Worm (Caenorhabditis elegans): ENCODE data around the gene ran-5.

DNA sequence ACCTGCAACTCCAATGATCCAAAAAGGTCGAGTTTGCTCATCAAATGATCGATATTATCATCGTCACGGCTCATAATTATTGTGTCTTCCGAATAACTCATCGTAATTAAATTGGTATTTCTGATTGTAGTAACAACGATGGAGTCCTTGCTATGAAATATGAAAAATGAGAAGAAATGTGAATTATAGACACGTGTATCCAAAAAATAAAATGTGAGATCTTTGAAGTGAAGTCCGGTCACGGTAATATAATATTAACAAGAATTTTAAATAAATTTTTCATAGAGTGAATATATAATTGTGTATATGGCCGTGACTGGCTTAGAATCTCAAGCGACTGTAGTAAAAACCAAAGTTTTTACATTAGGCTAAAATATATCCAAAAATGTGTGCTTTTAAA, 19.2 kb downstream of the ran-5 start, which contains the start of gene H12I13.1:
- TF ChIP-seq snpc-4 (tag; optimal IDR thresholded peaks at IDR 0.05) (no peak), vab-7 (GFP tag; IDR thresholded peaks at IDR 0.05) (no peak), ama-1 (optimal IDR thresholded peaks at IDR 0.05) (no peak), F49E8.2 (tag; optimal IDR thresholded peaks at IDR 0.05; ENCODE audit: borderline replicate concordance) (no peak), dmd-9 (GFP tag; IDR thresholded peaks at IDR 0.05) (no peak), cey-2 (tag; optimal IDR thresholded peaks at IDR 0.05; ENCODE audit: borderline replicate concordance, insufficient read depth) (no peak)
